Fruit fly (Drosophila melanogaster) whole organism, embryonic: ENCODE measurements around the gene sna.

ENCODE experiments used
- Atf3 ChIP-seq: fragments of 200-800 bp; sonication (Bioruptor generic); optimal IDR thresholded peaks from 3 replicates; lab custom pipeline; 2016; ENCODE audit warnings: missing biosample characterization, missing genetic modification characterization
- B-H1 ChIP-seq: fragments of 200-800 bp; sonication (Bioruptor generic); IDR thresholded peaks from 3 replicates; pipeline ENCODE4 v1.3.6; 2022; ENCODE audit warnings: missing biosample characterization, missing genetic modification characterization
- CG12155 ChIP-seq: fragments of 200-800 bp; sonication (Bioruptor generic); optimal IDR thresholded peaks from 3 replicates; lab custom pipeline; 2016; ENCODE audit warnings: missing biosample characterization, missing genetic modification characterization
- CG12659 ChIP-seq: fragments of 200-800 bp; sonication (Bioruptor generic); optimal IDR thresholded peaks from 3 replicates; lab custom pipeline; 2017; ENCODE audit warnings: mild to moderate bottlenecking, missing biosample characterization, missing genetic modification reagents, missing genetic modification characterization
- CG12744 ChIP-seq: fragments of 200-800 bp; sonication (Bioruptor generic); optimal IDR thresholded peaks from 2 replicates; lab custom pipeline; 2016; ENCODE audit warnings: missing biosample characterization, missing genetic modification characterization
- CG13894 ChIP-seq: fragments of 200-800 bp; sonication (Bioruptor generic); optimal IDR thresholded peaks from 3 replicates; lab custom pipeline; 2018; ENCODE audit warnings: missing biosample characterization, mild to moderate bottlenecking, missing genetic modification characterization, moderate library complexity
- CG1603 ChIP-seq: fragments of 200-800 bp; sonication (Bioruptor generic); optimal IDR thresholded peaks from 2 replicates; lab custom pipeline; 2019; ENCODE audit warnings: missing biosample characterization, mild to moderate bottlenecking, missing genetic modification characterization, moderate library complexity
- CG17361 ChIP-seq: fragments of 200-800 bp; sonication (Bioruptor generic); IDR thresholded peaks from 3 replicates; pipeline ENCODE4 v1.3.6; 2022; ENCODE audit warnings: missing biosample characterization, missing genetic modification characterization
- CG17568 ChIP-seq: fragments of 200-800 bp; sonication (Bioruptor generic); optimal IDR thresholded peaks from 2 replicates; lab custom pipeline; 2018; ENCODE audit warnings: missing biosample characterization, mild to moderate bottlenecking, missing genetic modification characterization, moderate library complexity
- CG17612 ChIP-seq: fragments of 200-800 bp; sonication (Bioruptor generic); IDR thresholded peaks from 2 replicates; pipeline ENCODE4 v1.3.6; 2022; ENCODE audit warnings: missing biosample characterization, missing genetic modification characterization
- CG18599 ChIP-seq: fragments of 200-800 bp; sonication (Bioruptor generic); optimal IDR thresholded peaks from 3 replicates; lab custom pipeline; 2017; ENCODE audit warnings: missing biosample characterization, missing genetic modification characterization, mild to moderate bottlenecking, moderate library complexity, missing genetic modification reagents
- CG2202 ChIP-seq: fragments of 200-800 bp; sonication (Bioruptor generic); optimal IDR thresholded peaks from 2 replicates; lab custom pipeline; 2018; ENCODE audit warnings: missing biosample characterization, mild to moderate bottlenecking, missing genetic modification characterization
- CG3065 ChIP-seq: fragments of 200-800 bp; sonication (Bioruptor generic); optimal IDR thresholded peaks from 2 replicates; lab custom pipeline; 2016; ENCODE audit warnings: missing biosample characterization, missing genetic modification characterization
- CG32767 ChIP-seq: fragments of 200-800 bp; sonication (Bioruptor generic); IDR thresholded peaks from 2 replicates; pipeline ENCODE4 v1.3.6; 2022; ENCODE audit warnings: missing biosample characterization, missing genetic modification characterization
- CG32772 ChIP-seq: fragments of 200-800 bp; sonication (Bioruptor generic); IDR thresholded peaks from 2 replicates; pipeline ENCODE4 v1.3.6; 2022; ENCODE audit warnings: missing biosample characterization, missing genetic modification characterization
- CG33213 ChIP-seq: fragments of 200-800 bp; sonication (Bioruptor generic); optimal IDR thresholded peaks from 3 replicates; lab custom pipeline; 2016; ENCODE audit warnings: missing biosample characterization, missing genetic modification characterization
- CG5245 ChIP-seq: fragments of 200-800 bp; sonication (Bioruptor generic); optimal IDR thresholded peaks from 3 replicates; lab custom pipeline; 2016; ENCODE audit warnings: missing biosample characterization, missing genetic modification characterization
- CG6689 ChIP-seq: fragments of 200-800 bp; sonication (Bioruptor generic); IDR thresholded peaks from 2 replicates; pipeline ENCODE4 v1.3.6; 2022; ENCODE audit warnings: missing biosample characterization, missing genetic modification characterization
- CG7556 ChIP-seq: fragments of 200-800 bp; sonication (Bioruptor generic); optimal IDR thresholded peaks from 2 replicates; lab custom pipeline; 2017; ENCODE audit warnings: missing biosample characterization, mild to moderate bottlenecking, missing genetic modification characterization
- CG8281 ChIP-seq: fragments of 200-800 bp; sonication (Bioruptor generic); optimal IDR thresholded peaks from 2 replicates; lab custom pipeline; 2018; ENCODE audit warnings: missing biosample characterization, mild to moderate bottlenecking, missing genetic modification characterization, moderate library complexity
- Dbx ChIP-seq: fragments of 200-800 bp; sonication (Bioruptor generic); IDR thresholded peaks from 3 replicates; pipeline ENCODE4 v1.3.6; 2022; ENCODE audit warnings: missing biosample characterization, missing genetic modification characterization
- Dip2 ChIP-seq: fragments of 200-800 bp; sonication (Bioruptor generic); IDR thresholded peaks from 2 replicates; pipeline ENCODE4 v1.3.6; 2022; ENCODE audit warnings: missing biosample characterization, missing genetic modification characterization
- Drgx ChIP-seq: fragments of 200-800 bp; sonication (Bioruptor generic); IDR thresholded peaks from 2 replicates; pipeline ENCODE4 v1.3.6; 2022; ENCODE audit warnings: missing biosample characterization, missing genetic modification characterization
- ERR ChIP-seq: fragments of 200-800 bp; sonication (Bioruptor generic); optimal IDR thresholded peaks from 2 replicates; lab custom pipeline; 2016; ENCODE audit warnings: missing biosample characterization, missing genetic modification characterization
- HLH3B ChIP-seq: fragments of 200-800 bp; sonication (Bioruptor generic); IDR thresholded peaks from 2 replicates; pipeline ENCODE4 v1.3.6; 2022; ENCODE audit warnings: missing biosample characterization, missing genetic modification characterization
- MESR4 ChIP-seq: fragments of 200-800 bp; sonication (Bioruptor generic); optimal IDR thresholded peaks from 2 replicates; lab custom pipeline; 2018; ENCODE audit warnings: missing biosample characterization, mild to moderate bottlenecking, missing genetic modification characterization, moderate library complexity
- NC2α ChIP-seq: fragments of 200-800 bp; sonication (Bioruptor generic); optimal IDR thresholded peaks from 2 replicates; lab custom pipeline; 2016; ENCODE audit warnings: missing biosample characterization, missing genetic modification characterization
- Ptx1 ChIP-seq: fragments of 200-800 bp; sonication (Bioruptor generic); IDR thresholded peaks from 2 replicates; pipeline ENCODE4 v1.3.6; 2022; ENCODE audit warnings: missing biosample characterization, missing genetic modification characterization
- Sox100B ChIP-seq: fragments of 200-800 bp; sonication (Bioruptor generic); optimal IDR thresholded peaks from 3 replicates; lab custom pipeline; 2018; ENCODE audit warnings: missing biosample characterization, mild to moderate bottlenecking, missing genetic modification characterization
- Sry-β ChIP-seq: fragments of 200-800 bp; sonication (Bioruptor generic); optimal IDR thresholded peaks from 2 replicates; lab custom pipeline; 2018; ENCODE audit warnings: missing biosample characterization, mild to moderate bottlenecking, missing genetic modification characterization, moderate library complexity
- Trl ChIP-seq, 3 experiments: fragments of >200 bp in 2 of 3; fragments of 200-800 bp in 1 of 3; sonication (Bioruptor generic) in 1 of 3; optimal IDR thresholded peaks; 2 replicates in 1 of 3; 3 replicates in 2 of 3; lab custom pipeline; 2016 to 2017; ENCODE audit warnings: missing biosample characterization in 1 of 3, missing genetic modification characterization in 1 of 3
- ash1 ChIP-seq: fragments of 200-800 bp; sonication (Bioruptor generic); optimal IDR thresholded peaks from 2 replicates; lab custom pipeline; 2018; ENCODE audit warnings: missing biosample characterization, mild to moderate bottlenecking, missing genetic modification characterization
- caup ChIP-seq: fragments of 200-800 bp; sonication (Bioruptor generic); optimal IDR thresholded peaks from 3 replicates; lab custom pipeline; 2017; ENCODE audit warnings: missing biosample characterization, mild to moderate bottlenecking, missing genetic modification characterization, moderate library complexity; ENCODE audit not compliant: severe bottlenecking
- chinmo ChIP-seq: fragments of 200-800 bp; sonication (Bioruptor generic); IDR thresholded peaks from 4 replicates; pipeline ENCODE4 v1.3.6; 2022; ENCODE audit warnings: missing biosample characterization, missing genetic modification characterization; ENCODE audit not compliant: partially characterized antibody
- croc ChIP-seq: fragments of 200-800 bp; sonication (Bioruptor generic); conservative IDR thresholded peaks from 3 replicates; pipeline ENCODE4 v1.3.6; 2022; ENCODE audit warnings: missing biosample characterization, missing genetic modification characterization
- dati ChIP-seq: fragments of 200-800 bp; sonication (Bioruptor generic); IDR thresholded peaks from 2 replicates; pipeline ENCODE4 v1.3.6; 2022; ENCODE audit warnings: missing biosample characterization, missing genetic modification characterization
- dysf ChIP-seq: fragments of 200-800 bp; sonication (Bioruptor generic); IDR thresholded peaks from 3 replicates; pipeline ENCODE4 v1.3.6; 2022; ENCODE audit warnings: missing biosample characterization, missing genetic modification characterization
- fd3F ChIP-seq: fragments of 200-800 bp; sonication (Bioruptor generic); optimal IDR thresholded peaks from 2 replicates; lab custom pipeline; 2018; ENCODE audit warnings: missing biosample characterization, mild to moderate bottlenecking, missing genetic modification characterization, moderate library complexity
- inv ChIP-seq: fragments of 200-800 bp; sonication (Bioruptor generic); IDR thresholded peaks from 2 replicates; pipeline ENCODE4 v1.3.6; 2022; ENCODE audit warnings: missing biosample characterization, missing genetic modification characterization; ENCODE audit not compliant: partially characterized antibody
- lola ChIP-seq, 3 experiments: fragments of >200 bp in 2 of 3; fragments of 200-800 bp in 1 of 3; sonication (Bioruptor generic) in 1 of 3; optimal IDR thresholded peaks; 2 replicates each; lab custom pipeline; 2017 to 2019; ENCODE audit warnings: missing biosample characterization in 3 of 3, missing genetic modification characterization in 3 of 3, mild to moderate bottlenecking in 1 of 3, moderate library complexity in 1 of 3
- nau ChIP-seq: fragments of 200-800 bp; sonication (Bioruptor generic); optimal IDR thresholded peaks from 3 replicates; lab custom pipeline; 2017; ENCODE audit warnings: missing biosample characterization, mild to moderate bottlenecking, missing genetic modification characterization, missing genetic modification reagents
- p53 ChIP-seq: fragments of 200-800 bp; sonication (Bioruptor generic); optimal IDR thresholded peaks from 2 replicates; lab custom pipeline; 2016; ENCODE audit warnings: missing biosample characterization, missing genetic modification characterization
- pho ChIP-seq: fragments of 200-800 bp; sonication (Bioruptor generic); optimal IDR thresholded peaks from 2 replicates; lab custom pipeline; 2016; ENCODE audit warnings: missing biosample characterization, missing genetic modification characterization
- sisA ChIP-seq: fragments of 200-800 bp; sonication (Bioruptor generic); IDR thresholded peaks from 2 replicates; pipeline ENCODE4 v1.3.6; 2022; ENCODE audit warnings: missing biosample characterization, missing genetic modification characterization
- sob ChIP-seq: fragments of 200-800 bp; sonication (Bioruptor generic); IDR thresholded peaks from 2 replicates; pipeline ENCODE4 v1.3.6; 2022; ENCODE audit warnings: missing biosample characterization, missing genetic modification characterization
- ttk ChIP-seq: fragments of 200-800 bp; sonication (Bioruptor generic); IDR thresholded peaks from 2 replicates; pipeline ENCODE4 v2.1.2; 2022; ENCODE audit warnings: missing biosample characterization, missing genetic modification characterization
- yki ChIP-seq: fragments of >200 bp; optimal IDR thresholded peaks from 3 replicates; lab custom pipeline; 2018
- zen ChIP-seq: fragments of 200-800 bp; sonication (Bioruptor generic); optimal IDR thresholded peaks from 3 replicates; lab custom pipeline; 2018; ENCODE audit warnings: missing biosample characterization, mild to moderate bottlenecking, missing genetic modification characterization, moderate library complexity

sna gene

DNA sequence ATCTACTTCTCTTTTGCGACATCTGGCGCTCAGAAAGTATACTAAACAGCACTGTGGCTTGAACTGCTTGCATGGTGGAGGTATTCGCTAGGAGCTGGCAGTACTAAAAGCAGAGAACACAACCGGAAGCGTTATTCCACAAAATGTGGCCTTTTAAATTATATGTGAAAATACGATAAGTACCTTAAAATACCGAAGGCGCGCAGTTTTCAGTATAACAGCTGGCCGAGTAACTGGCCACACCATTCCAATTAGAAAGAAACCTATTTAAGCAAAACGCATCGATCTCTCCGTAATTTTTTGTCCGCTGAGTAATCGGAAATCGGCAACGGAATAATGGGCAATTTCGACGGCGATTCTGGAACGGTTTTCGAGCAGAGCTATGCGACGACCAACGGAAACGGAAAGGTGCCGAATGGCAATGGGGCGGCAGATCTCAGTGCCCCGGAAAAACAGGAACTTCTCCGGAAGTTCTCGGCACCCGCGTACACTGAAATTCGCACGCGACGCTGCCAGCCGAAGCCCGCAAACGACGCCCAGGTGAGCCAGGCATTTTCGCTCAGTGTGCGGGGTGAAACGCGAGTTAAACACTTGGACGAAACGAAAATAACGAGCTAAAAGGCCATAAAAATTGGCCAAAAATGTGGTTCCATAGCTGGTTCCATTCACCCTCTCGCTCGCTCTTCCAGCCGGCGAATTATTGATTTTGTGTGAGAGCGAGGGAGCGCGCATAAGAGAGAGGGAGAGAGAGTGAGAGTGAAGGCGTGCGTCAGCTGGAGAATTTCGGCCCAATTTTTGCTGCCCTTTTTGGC lies 21.0 kb upstream of the sna start, which contains the start of gene lace (continued):
- TF ChIP-seq pho (GFP tag; lab: Kevin White, UChicago): peak; percentile 88
- peak; percentile 31 for TF ChIP-seq Sox100B (GFP tag; lab: Kevin White, UChicago)
- no peak for TF ChIP-seq Sry-β (GFP tag; lab: Kevin White, UChicago)
- TF ChIP-seq CG12155 (GFP tag; lab: Kevin White, UChicago): peak; percentile 58
- peak; percentile 45 for TF ChIP-seq CG12744 (GFP tag; lab: Kevin White, UChicago)
- peak; percentile 79 for TF ChIP-seq sisA (GFP tag; lab: Robert Waterston, UW)
- TF ChIP-seq CG13894 (tag; lab: Kevin White, UChicago): peak; percentile 58
- TF ChIP-seq yki (lab: Kevin White, UChicago): no peak
- peak; percentile 57; the same call in 1 of the 2 replicates for TF ChIP-seq dati
- peak; percentile 66 for TF ChIP-seq ERR (GFP tag; lab: Kevin White, UChicago)
- TF ChIP-seq inv: no peak; the same call in 1 of the 2 replicates
- peak; percentile 21 for TF ChIP-seq CG8281 (tag; lab: Kevin White, UChicago)
- peak; percentile 79 for TF ChIP-seq Ptx1
- TF ChIP-seq croc (GFP tag; lab: Robert Waterston, UW): peak; percentile 67
- peak; percentile 74 for TF ChIP-seq CG32772 (GFP tag; lab: Robert Waterston, UW)
- TF ChIP-seq fd3F (GFP tag; lab: Kevin White, UChicago): peak; percentile 61
- TF ChIP-seq Dip2: peak; percentile 97
- TF ChIP-seq CG17568 (GFP tag; lab: Kevin White, UChicago): peak; percentile 80
- peak; percentile 81 for TF ChIP-seq Atf3
- peak; percentile 88 for TF ChIP-seq p53 (GFP tag; lab: Kevin White, UChicago)
- TF ChIP-seq caup (GFP tag; lab: Kevin White, UChicago): peak; percentile 91
- TF ChIP-seq CG32767 (GFP tag; lab: Robert Waterston, UW): peak; percentile 36; the same call in 1 of the 2 replicates
- peak; percentile 50 for TF ChIP-seq nau
- TF ChIP-seq Drgx (GFP tag; lab: Robert Waterston, UW): no peak
- peak; percentile 73 for TF ChIP-seq MESR4 (GFP tag; lab: Kevin White, UChicago)
- TF ChIP-seq HLH3B (GFP tag; lab: Robert Waterston, UW): peak; percentile 75
- peak; percentile 95 for TF ChIP-seq CG33213 (GFP tag; lab: Kevin White, UChicago)
- peak; percentile 54 for TF ChIP-seq CG7556 (GFP tag; lab: Kevin White, UChicago)
- TF ChIP-seq ttk (GFP tag; lab: Robert Waterston, UW): peak; percentile 80
- TF ChIP-seq CG3065: peak; percentile 81
- peak; percentile 92 for TF ChIP-seq sob
- TF ChIP-seq ash1 (GFP tag; lab: Kevin White, UChicago): peak; percentile 58
- TF ChIP-seq NC2α: peak; percentile 74
- peak; percentile 92 for TF ChIP-seq Dbx
- TF ChIP-seq zen (tag; lab: Kevin White, UChicago): peak; percentile 85
- TF ChIP-seq lola (GFP tag; optimal IDR thresholded peaks at IDR 0.05; lab: Kevin White, UChicago): peak in 1 of 3 experiments; percentile 21
- peak; percentile 54; the same call in 1 of the 3 replicates for TF ChIP-seq B-H1 (GFP tag; lab: Robert Waterston, UW)
- TF ChIP-seq CG17612: peak; percentile 55; the same call in 1 of the 2 replicates
- TF ChIP-seq CG1603 (tag; lab: Kevin White, UChicago): peak; percentile 92
- peak; percentile 64 to 83 for TF ChIP-seq Trl (optimal IDR thresholded peaks at IDR 0.05; lab: Kevin White, UChicago)
- TF ChIP-seq Trl (GFP tag; optimal IDR thresholded peaks at IDR 0.05; lab: Kevin White, UChicago): peak; percentile 90
- peak; percentile 77 for TF ChIP-seq CG18599 (GFP tag; lab: Kevin White, UChicago)
- TF ChIP-seq dysf: peak; percentile 78
- peak; percentile 48 for TF ChIP-seq CG5245 (GFP tag; lab: Kevin White, UChicago)
- peak; percentile 45; the same call in 2 of the 3 replicates for TF ChIP-seq CG17361 (GFP tag; lab: Robert Waterston, UW)
- TF ChIP-seq chinmo (GFP tag; lab: Robert Waterston, UW): 0 out of 4 replicates have a peak, but pooled peaks have one; percentile 58
- no peak for TF ChIP-seq CG6689 (GFP tag; lab: Robert Waterston, UW)
- peak; percentile 71 for TF ChIP-seq CG2202 (tag; lab: Kevin White, UChicago)
- peak; percentile 94 for TF ChIP-seq CG12659 (GFP tag; lab: Kevin White, UChicago)
